Worm (Caenorhabditis elegans) whole organism, mixed stage, embryonic: ENCODE measurements around the gene rad-54.B.

Source experiments
- M03D4.4 ChIP-seq: sonication (generic microtip); optimal IDR thresholded peaks from 2 replicates; lab custom pipeline; 2017; ENCODE audit warnings: mild to moderate bottlenecking, missing genetic modification characterization, missing compliant biosample characterization
- bed-3 ChIP-seq: fragments of 200-800 bp; sonication (Bioruptor generic); optimal IDR thresholded peaks from 3 replicates; lab custom pipeline; 2018; ENCODE audit warnings: mild to moderate bottlenecking, missing genetic modification characterization, moderate library complexity, missing compliant biosample characterization
- blmp-1 ChIP-seq: fragments of 150-350 bp; optimal IDR thresholded peaks from 2 replicates; lab custom pipeline; 2014; ENCODE audit warnings: missing biosample characterization, missing genetic modification characterization
- ceh-39 ChIP-seq: fragments of 150-350 bp; optimal IDR thresholded peaks from 2 replicates; lab custom pipeline; 2014; ENCODE audit warnings: missing biosample characterization, missing genetic modification characterization
- ceh-43 ChIP-seq: fragments of 200-800 bp; sonication (Bioruptor generic); optimal IDR thresholded peaks from 2 replicates; lab custom pipeline; 2018; ENCODE audit warnings: mild to moderate bottlenecking, missing genetic modification characterization, moderate library complexity, missing compliant biosample characterization
- ceh-83 ChIP-seq: fragments of 200-800 bp; sonication (Bioruptor generic); optimal IDR thresholded peaks from 2 replicates; lab custom pipeline; 2018; ENCODE audit warnings: mild to moderate bottlenecking, missing genetic modification characterization, missing compliant biosample characterization
- ces-1 ChIP-seq: fragments of 150-350 bp; optimal IDR thresholded peaks from 2 replicates; lab custom pipeline; 2014; ENCODE audit warnings: missing biosample characterization, missing genetic modification reagents, missing genetic modification characterization
- cnd-1 ChIP-seq: fragments of 200-800 bp; sonication (Bioruptor generic); optimal IDR thresholded peaks from 2 replicates; lab custom pipeline; 2018; ENCODE audit warnings: mild to moderate bottlenecking, missing genetic modification characterization, missing compliant biosample characterization
- drap-1 ChIP-seq: fragments of 200-800 bp; sonication (Bioruptor generic); optimal IDR thresholded peaks from 3 replicates; lab custom pipeline; 2018; ENCODE audit warnings: mild to moderate bottlenecking, missing genetic modification characterization, missing compliant biosample characterization
- elt-3 ChIP-seq: fragments of 150-350 bp; optimal IDR thresholded peaks from 2 replicates; lab custom pipeline; 2014; ENCODE audit warnings: missing biosample characterization, missing genetic modification characterization
- flh-1 ChIP-seq: fragments of 200-800 bp; sonication (Bioruptor generic); optimal IDR thresholded peaks from 2 replicates; lab custom pipeline; 2018; ENCODE audit warnings: mild to moderate bottlenecking, missing genetic modification characterization, moderate library complexity, missing compliant biosample characterization
- ham-2 ChIP-seq: fragments of 200-800 bp; sonication (Bioruptor generic); optimal IDR thresholded peaks from 2 replicates; lab custom pipeline; 2018; ENCODE audit warnings: mild to moderate bottlenecking, missing genetic modification characterization, missing compliant biosample characterization
- hlh-1 ChIP-seq: fragments of 150-350 bp; optimal IDR thresholded peaks from 2 replicates; lab custom pipeline; 2014; ENCODE audit warnings: missing biosample characterization, missing genetic modification reagents, missing genetic modification characterization
- lin-13 ChIP-seq: fragments of 150-350 bp; optimal IDR thresholded peaks from 2 replicates; lab custom pipeline; 2014; ENCODE audit warnings: missing biosample characterization, missing genetic modification characterization
- lin-32 ChIP-seq: fragments of 200-800 bp; sonication (Bioruptor generic); optimal IDR thresholded peaks from 2 replicates; lab custom pipeline; 2018; ENCODE audit warnings: mild to moderate bottlenecking, missing genetic modification characterization, missing compliant biosample characterization
- lsy-2 ChIP-seq: fragments of 150-350 bp; optimal IDR thresholded peaks from 2 replicates; lab custom pipeline; 2014; ENCODE audit warnings: missing biosample characterization, missing genetic modification characterization
- mab-5 ChIP-seq: fragments of 150-350 bp; optimal IDR thresholded peaks from 2 replicates; lab custom pipeline; 2014; ENCODE audit warnings: missing biosample characterization, missing genetic modification characterization
- mep-1 ChIP-seq: fragments of 150-350 bp; optimal IDR thresholded peaks from 2 replicates; lab custom pipeline; 2017; ENCODE audit warnings: missing biosample characterization, missing genetic modification reagents, missing genetic modification characterization, inconsistent platforms
- mls-2 ChIP-seq: sonication (generic microtip); optimal IDR thresholded peaks from 2 replicates; lab custom pipeline; 2016; ENCODE audit warnings: mild to moderate bottlenecking, missing genetic modification characterization, moderate library complexity, missing compliant biosample characterization
- nhr-12 ChIP-seq: fragments of 150-350 bp; optimal IDR thresholded peaks from 2 replicates; lab custom pipeline; 2014; ENCODE audit warnings: missing biosample characterization, missing genetic modification characterization
- nhr-2 ChIP-seq: fragments of 150-350 bp; optimal IDR thresholded peaks from 2 replicates; lab custom pipeline; 2014; ENCODE audit warnings: missing biosample characterization, missing genetic modification characterization
- nhr-237 ChIP-seq: fragments of 150-350 bp; optimal IDR thresholded peaks from 2 replicates; lab custom pipeline; 2014; ENCODE audit warnings: missing biosample characterization, missing genetic modification characterization
- nhr-28 ChIP-seq: fragments of 150-350 bp; optimal IDR thresholded peaks from 2 replicates; lab custom pipeline; 2014; ENCODE audit warnings: missing biosample characterization, missing genetic modification characterization
- nhr-76 ChIP-seq: sonication (generic microtip); optimal IDR thresholded peaks from 2 replicates; lab custom pipeline; 2017; ENCODE audit warnings: missing biosample characterization, missing genetic modification characterization
- pha-4 ChIP-seq: fragments of 150-350 bp; optimal IDR thresholded peaks from 2 replicates; lab custom pipeline; 2018; ENCODE audit warnings: missing biosample characterization, missing genetic modification reagents, missing genetic modification characterization
- sem-2 ChIP-seq: fragments of 200-800 bp; sonication (Bioruptor generic); optimal IDR thresholded peaks from 2 replicates; lab custom pipeline; 2018; ENCODE audit warnings: mild to moderate bottlenecking, missing genetic modification characterization, missing compliant biosample characterization
- snpc-4 ChIP-seq: fragments of 150-350 bp; optimal IDR thresholded peaks from 2 replicates; lab custom pipeline; 2014; ENCODE audit warnings: missing biosample characterization, missing genetic modification characterization
- sptf-1 ChIP-seq: sonication (generic microtip); optimal IDR thresholded peaks from 2 replicates; lab custom pipeline; 2017; ENCODE audit warnings: mild to moderate bottlenecking, missing genetic modification characterization, moderate library complexity, missing compliant biosample characterization
- tbx-8 ChIP-seq: fragments of 200-800 bp; sonication (Bioruptor generic); optimal IDR thresholded peaks from 2 replicates; lab custom pipeline; 2018; ENCODE audit warnings: mild to moderate bottlenecking, missing genetic modification characterization, moderate library complexity, missing compliant biosample characterization
- unc-120 ChIP-seq: sonication (generic microtip); optimal IDR thresholded peaks from 2 replicates; lab custom pipeline; 2017; ENCODE audit warnings: missing genetic modification characterization, missing compliant biosample characterization; ENCODE audit not compliant: poor library complexity, severe bottlenecking
- unc-39 ChIP-seq: fragments of 150-350 bp; optimal IDR thresholded peaks from 2 replicates; lab custom pipeline; 2014; ENCODE audit warnings: missing biosample characterization, missing genetic modification characterization
- unc-62 ChIP-seq: fragments of 150-350 bp; optimal IDR thresholded peaks from 2 replicates; lab custom pipeline; 2014; ENCODE audit warnings: missing biosample characterization, missing genetic modification reagents, missing genetic modification characterization
- zip-8 ChIP-seq: fragments of 150-350 bp; optimal IDR thresholded peaks from 2 replicates; lab custom pipeline; 2014; ENCODE audit warnings: missing biosample characterization, missing genetic modification characterization
- ztf-11 ChIP-seq: fragments of 150-350 bp; optimal IDR thresholded peaks from 2 replicates; lab custom pipeline; 2014; ENCODE audit warnings: missing biosample characterization, missing genetic modification characterization

The rad-54.B gene

ce11 chrIV:16921999-16922398 is 27.9 kb upstream of the rad-54.B start:
- TF ChIP-seq sem-2 (GFP tag; lab: Kevin White, UChicago) (no peak), unc-62 (no peak), nhr-2 (tag; lab: Kevin White, UChicago) (no peak), unc-39 (no peak), mab-5 (no peak), elt-3 (tag; lab: Kevin White, UChicago) (no peak), bed-3 (GFP tag; lab: Kevin White, UChicago) (no peak), ham-2 (GFP tag; lab: Kevin White, UChicago) (no peak)
- TF ChIP-seq, all 35 proteins: peak for 0

- TF ChIP-seq unc-39 (no peak), lin-13 (tag; lab: Kevin White, UChicago) (no peak), nhr-2 (tag; lab: Kevin White, UChicago) (no peak), elt-3 (tag; lab: Kevin White, UChicago) (no peak), nhr-12 (tag; lab: Kevin White, UChicago) (no peak), hlh-1 (no peak), zip-8 (tag; lab: Kevin White, UChicago) (no peak), unc-120 (tag; lab: Kevin White, UChicago) (no peak), flh-1 (GFP tag; lab: Kevin White, UChicago) (no peak), pha-4 (tag; lab: Kevin White, UChicago) (no peak), drap-1 (GFP tag; lab: Kevin White, UChicago) (no peak), bed-3 (GFP tag; lab: Kevin White, UChicago) (no peak), sem-2 (GFP tag; lab: Kevin White, UChicago) (no peak), M03D4.4 (tag; lab: Kevin White, UChicago) (no peak), mab-5 (no peak), nhr-237 (no peak)
These were observed 25.8 kb upstream of the rad-54.B start, which contains the start of gene nep-24 for ce11 chrIV:16924092-16924491. nep-24 (plus strand) TSS chrIV:16924392.

- no peak for TF ChIP-seq nhr-12 (tag; lab: Kevin White, UChicago)
- no peak for TF ChIP-seq unc-39
- no peak for TF ChIP-seq nhr-2 (tag; lab: Kevin White, UChicago)
- no peak for TF ChIP-seq sptf-1 (tag; lab: Kevin White, UChicago)
- TF ChIP-seq bed-3 (GFP tag; lab: Kevin White, UChicago), result no peak
- TF ChIP-seq mep-1, result no peak
- no peak for TF ChIP-seq nhr-28 (tag; lab: Kevin White, UChicago)
- no peak for TF ChIP-seq hlh-1
- TF ChIP-seq ces-1, result no peak
- no peak for TF ChIP-seq ceh-83 (GFP tag; lab: Kevin White, UChicago)
- no peak for TF ChIP-seq mls-2 (tag; lab: Kevin White, UChicago)
- TF ChIP-seq nhr-237, result no peak
- TF ChIP-seq pha-4 (tag; lab: Kevin White, UChicago), result no peak
- TF ChIP-seq unc-62, result no peak
- TF ChIP-seq M03D4.4 (tag; lab: Kevin White, UChicago), result no peak
- no peak for TF ChIP-seq snpc-4 (tag; lab: Kevin White, UChicago)
- no peak for TF ChIP-seq blmp-1 (tag; lab: Kevin White, UChicago)
- no peak for TF ChIP-seq cnd-1 (tag; lab: Kevin White, UChicago)
- TF ChIP-seq flh-1 (GFP tag; lab: Kevin White, UChicago), result no peak
- TF ChIP-seq, all 35 proteins: peak for 0
These were observed 24.5 kb upstream of the rad-54.B start for ce11 chrIV:16925363-16925863.

- no peak for TF ChIP-seq mep-1
- no peak for TF ChIP-seq ztf-11 (tag; lab: Kevin White, UChicago)
- TF ChIP-seq mab-5, result no peak
- TF ChIP-seq cnd-1 (tag; lab: Kevin White, UChicago), result no peak
- TF ChIP-seq lsy-2 (tag; lab: Kevin White, UChicago), result no peak
- no peak for TF ChIP-seq lin-32 (GFP tag; lab: Kevin White, UChicago)
- TF ChIP-seq nhr-28 (tag; lab: Kevin White, UChicago), result no peak
- TF ChIP-seq unc-39, result no peak
- TF ChIP-seq ceh-83 (GFP tag; lab: Kevin White, UChicago), result no peak
- no peak for TF ChIP-seq tbx-8 (GFP tag; lab: Kevin White, UChicago)
- no peak for TF ChIP-seq sptf-1 (tag; lab: Kevin White, UChicago)
- TF ChIP-seq blmp-1 (tag; lab: Kevin White, UChicago), result no peak
- TF ChIP-seq nhr-2 (tag; lab: Kevin White, UChicago), result no peak
- no peak for TF ChIP-seq ceh-43 (GFP tag; lab: Kevin White, UChicago)
- no peak for TF ChIP-seq unc-62
- TF ChIP-seq ceh-39 (tag; lab: Kevin White, UChicago), result no peak
- no peak for TF ChIP-seq pha-4 (tag; lab: Kevin White, UChicago)
- no peak for TF ChIP-seq nhr-76
- TF ChIP-seq zip-8 (tag; lab: Kevin White, UChicago), result no peak
- no peak for TF ChIP-seq drap-1 (GFP tag; lab: Kevin White, UChicago)
These were observed 23.3 kb upstream of the rad-54.B start for ce11 chrIV:16926558-16926957.
